Worm (Caenorhabditis elegans) whole organism, late embryonic: Measurements from ENCODE around the gene nekl-4.

Experiments used
- C38D4.7 ChIP-seq: fragments of 200-800 bp; sonication (Bioruptor generic); optimal IDR thresholded peaks from 2 replicates; lab custom pipeline; 2018; ENCODE audit warnings: mild to moderate bottlenecking, missing genetic modification characterization, moderate library complexity, missing compliant biosample characterization
- K02D7.2 ChIP-seq: sonication (generic microtip); optimal IDR thresholded peaks from 2 replicates; lab custom pipeline; 2017; ENCODE audit warnings: mild to moderate bottlenecking, missing genetic modification characterization, missing compliant biosample characterization
- K09A11.1 ChIP-seq: sonication (generic microtip); optimal IDR thresholded peaks from 2 replicates; lab custom pipeline; 2017; ENCODE audit warnings: antibody characterized with exemption, mild to moderate bottlenecking, missing genetic modification characterization, missing compliant biosample characterization; ENCODE audit not compliant: insufficient read depth
- T23F11.4 ChIP-seq: fragments of 200-800 bp; sonication (Bioruptor generic); optimal IDR thresholded peaks from 2 replicates; lab custom pipeline; 2018; ENCODE audit warnings: mild to moderate bottlenecking, missing genetic modification characterization, missing compliant biosample characterization
- Y22D7AL.16 ChIP-seq: sonication (generic microtip); optimal IDR thresholded peaks from 2 replicates; lab custom pipeline; 2016; ENCODE audit warnings: missing genetic modification characterization, missing compliant biosample characterization
- ahr-1 ChIP-seq: sonication (generic microtip); optimal IDR thresholded peaks from 2 replicates; lab custom pipeline; 2016; ENCODE audit warnings: missing genetic modification characterization, missing compliant biosample characterization
- ama-1 ChIP-seq: fragments of 150-350 bp; optimal IDR thresholded peaks from 2 replicates; lab custom pipeline; 2014
- ceh-18 ChIP-seq: sonication (generic microtip); optimal IDR thresholded peaks from 2 replicates; lab custom pipeline; 2016; ENCODE audit warnings: missing genetic modification characterization, missing compliant biosample characterization
- ceh-19 ChIP-seq: fragments of 200-800 bp; sonication (Bioruptor generic); optimal IDR thresholded peaks from 2 replicates; lab custom pipeline; 2018; ENCODE audit warnings: mild to moderate bottlenecking, missing genetic modification characterization, missing compliant biosample characterization
- ceh-2 ChIP-seq: sonication (generic microtip); optimal IDR thresholded peaks from 2 replicates; lab custom pipeline; 2016; ENCODE audit warnings: missing genotype, missing genetic modification characterization, missing compliant biosample characterization
- ceh-24 ChIP-seq: sonication (generic microtip); optimal IDR thresholded peaks from 2 replicates; lab custom pipeline; 2016; ENCODE audit warnings: mild to moderate bottlenecking, missing genetic modification characterization, missing compliant biosample characterization
- ceh-34 ChIP-seq: sonication (generic microtip); optimal IDR thresholded peaks from 2 replicates; lab custom pipeline; 2016; ENCODE audit warnings: mild to moderate bottlenecking, missing genetic modification characterization, missing compliant biosample characterization
- ceh-6 ChIP-seq: fragments of 200-800 bp; sonication (Bioruptor generic); optimal IDR thresholded peaks from 2 replicates; lab custom pipeline; 2018; ENCODE audit warnings: mild to moderate bottlenecking, missing genetic modification characterization, missing compliant biosample characterization
- ceh-9 ChIP-seq: sonication (generic microtip); optimal IDR thresholded peaks from 2 replicates; lab custom pipeline; 2016; ENCODE audit warnings: mild to moderate bottlenecking, missing genetic modification characterization, inconsistent platforms, missing compliant biosample characterization
- che-1 ChIP-seq: sonication (generic microtip); optimal IDR thresholded peaks from 2 replicates; lab custom pipeline; 2016; ENCODE audit warnings: mild to moderate bottlenecking, missing genetic modification characterization, missing compliant biosample characterization
- dmd-4 ChIP-seq: sonication (generic microtip); optimal IDR thresholded peaks from 2 replicates; lab custom pipeline; 2016; ENCODE audit warnings: borderline replicate concordance, missing genetic modification characterization, missing compliant biosample characterization
- elt-2 ChIP-seq: sonication (generic microtip); optimal IDR thresholded peaks from 2 replicates; lab custom pipeline; 2016; ENCODE audit warnings: missing genetic modification reagents, missing genetic modification characterization, missing compliant biosample characterization
- elt-4 ChIP-seq: sonication (generic microtip); optimal IDR thresholded peaks from 2 replicates; lab custom pipeline; 2016; ENCODE audit warnings: missing genetic modification characterization, missing compliant biosample characterization
- ets-4 ChIP-seq: sonication (generic microtip); optimal IDR thresholded peaks from 2 replicates; lab custom pipeline; 2016; ENCODE audit warnings: missing genetic modification characterization, missing compliant biosample characterization
- fkh-10 ChIP-seq: fragments of 150-350 bp; optimal IDR thresholded peaks from 2 replicates; lab custom pipeline; 2014; ENCODE audit warnings: missing biosample characterization, missing genetic modification reagents, missing genetic modification characterization
- gmeb-2 ChIP-seq: sonication (generic microtip); optimal IDR thresholded peaks from 2 replicates; lab custom pipeline; 2016; ENCODE audit warnings: missing genetic modification characterization, inconsistent platforms, missing compliant biosample characterization
- hlh-13 ChIP-seq: fragments of 200-800 bp; sonication (Bioruptor generic); optimal IDR thresholded peaks from 2 replicates; lab custom pipeline; 2018; ENCODE audit warnings: mild to moderate bottlenecking, missing genetic modification characterization, missing compliant biosample characterization
- hlh-15 ChIP-seq: sonication (generic microtip); optimal IDR thresholded peaks from 2 replicates; lab custom pipeline; 2016; ENCODE audit warnings: missing genetic modification characterization, missing compliant biosample characterization
- hlh-30 ChIP-seq: sonication (generic microtip); optimal IDR thresholded peaks from 2 replicates; lab custom pipeline; 2017; ENCODE audit warnings: antibody characterized with exemption, missing genetic modification characterization, missing compliant biosample characterization; ENCODE audit not compliant: insufficient read depth
- hlh-6 ChIP-seq: sonication (generic microtip); optimal IDR thresholded peaks from 2 replicates; lab custom pipeline; 2016; ENCODE audit warnings: missing genotype, missing genetic modification characterization, missing compliant biosample characterization
- madf-2 ChIP-seq: sonication (generic microtip); optimal IDR thresholded peaks from 2 replicates; lab custom pipeline; 2017; ENCODE audit warnings: missing genetic modification characterization, missing compliant biosample characterization
- mec-3 ChIP-seq: sonication (generic microtip); optimal IDR thresholded peaks from 2 replicates; lab custom pipeline; 2016; ENCODE audit warnings: borderline replicate concordance, missing genetic modification characterization, missing compliant biosample characterization
- nfya-1 ChIP-seq: sonication (generic microtip); optimal IDR thresholded peaks from 2 replicates; lab custom pipeline; 2017; ENCODE audit warnings: missing genetic modification characterization, mild to moderate bottlenecking, missing compliant biosample characterization, antibody characterized with exemption, moderate library complexity
- nhr-11 ChIP-seq: fragments of 150-350 bp; optimal IDR thresholded peaks from 2 replicates; lab custom pipeline; 2014; ENCODE audit warnings: missing biosample characterization, missing genetic modification characterization
- nhr-232 ChIP-seq: sonication (generic microtip); optimal IDR thresholded peaks from 2 replicates; lab custom pipeline; 2016; ENCODE audit warnings: missing genetic modification characterization, missing compliant biosample characterization
- npax-4 ChIP-seq: sonication (generic microtip); optimal IDR thresholded peaks from 2 replicates; lab custom pipeline; 2016; ENCODE audit warnings: missing genetic modification characterization, missing compliant biosample characterization
- odd-2 ChIP-seq: sonication (generic microtip); optimal IDR thresholded peaks from 2 replicates; lab custom pipeline; 2017; ENCODE audit warnings: antibody characterized with exemption, mild to moderate bottlenecking, missing genetic modification characterization, missing compliant biosample characterization
- pag-3 ChIP-seq: sonication (generic microtip); optimal IDR thresholded peaks from 2 replicates; lab custom pipeline; 2016; ENCODE audit warnings: missing compliant biosample characterization, missing genetic modification characterization, borderline replicate concordance
- pat-9 ChIP-seq: fragments of 200-800 bp; sonication (Bioruptor generic); optimal IDR thresholded peaks from 2 replicates; lab custom pipeline; 2018; ENCODE audit warnings: mild to moderate bottlenecking, missing genetic modification characterization, moderate library complexity, missing compliant biosample characterization
- pha-2 ChIP-seq: sonication (generic microtip); optimal IDR thresholded peaks from 2 replicates; lab custom pipeline; 2017; ENCODE audit warnings: mild to moderate bottlenecking, missing genetic modification characterization, missing compliant biosample characterization
- pha-4 ChIP-seq: fragments of 150-350 bp; optimal IDR thresholded peaks from 2 replicates; lab custom pipeline; 2018; ENCODE audit warnings: missing biosample characterization, missing genetic modification reagents, missing genetic modification characterization
- pqm-1 ChIP-seq: sonication (generic microtip); optimal IDR thresholded peaks from 2 replicates; lab custom pipeline; 2016; ENCODE audit warnings: missing genetic modification characterization, missing compliant biosample characterization
- pros-1 ChIP-seq: fragments of 150-350 bp; optimal IDR thresholded peaks from 2 replicates; lab custom pipeline; 2014; ENCODE audit warnings: missing biosample characterization, missing genetic modification reagents, missing genetic modification characterization
- ref-2 ChIP-seq: sonication (generic microtip); optimal IDR thresholded peaks from 2 replicates; lab custom pipeline; 2016; ENCODE audit warnings: missing genetic modification characterization, missing compliant biosample characterization
- sdc-2 ChIP-seq: sonication (generic microtip); optimal IDR thresholded peaks from 2 replicates; lab custom pipeline; 2016; ENCODE audit warnings: missing genotype, missing genetic modification characterization, missing compliant biosample characterization
- sox-2 ChIP-seq: fragments of 200-800 bp; sonication (Bioruptor generic); IDR thresholded peaks from 2 replicates; pipeline ENCODE4 v1.3.6; 2022; ENCODE audit warnings: missing genetic modification reagents, missing genetic modification characterization, missing compliant biosample characterization
- sox-4 ChIP-seq: sonication (generic microtip); optimal IDR thresholded peaks from 2 replicates; lab custom pipeline; 2017; ENCODE audit warnings: mild to moderate bottlenecking, missing genetic modification characterization, inconsistent platforms, missing compliant biosample characterization
- syd-9 ChIP-seq: sonication (generic microtip); optimal IDR thresholded peaks from 2 replicates; lab custom pipeline; 2016; ENCODE audit warnings: mild to moderate bottlenecking, missing genetic modification characterization, moderate library complexity, missing compliant biosample characterization
- tbx-7 ChIP-seq: sonication (generic microtip); optimal IDR thresholded peaks from 2 replicates; lab custom pipeline; 2016; ENCODE audit warnings: missing genotype, missing genetic modification characterization, missing compliant biosample characterization
- ttx-3 ChIP-seq: sonication (generic microtip); optimal IDR thresholded peaks from 2 replicates; lab custom pipeline; 2016; ENCODE audit warnings: missing genetic modification reagents, missing genetic modification characterization, missing compliant biosample characterization
- unc-3 ChIP-seq, 2 experiments: fragments of 200-800 bp in 1 of 2; sonication (Bioruptor generic) in 1 of 2; sonication (generic microtip) in 1 of 2; conservative IDR thresholded peaks in 1 of 2; optimal IDR thresholded peaks in 1 of 2; 2 replicates each; pipeline versions ENCODE4 v1.3.6 to Lab custom; 2016 to 2022; ENCODE audit warnings: missing compliant biosample characterization in 2 of 2, missing genetic modification characterization in 2 of 2, missing genetic modification reagents in 1 of 2
- unc-55 ChIP-seq: sonication (generic microtip); optimal IDR thresholded peaks from 2 replicates; lab custom pipeline; 2017; ENCODE audit warnings: missing biosample characterization, missing genetic modification reagents, missing genetic modification characterization
- unc-86 ChIP-seq: sonication (generic microtip); optimal IDR thresholded peaks from 2 replicates; lab custom pipeline; 2016; ENCODE audit warnings: missing genetic modification characterization, missing compliant biosample characterization
- ztf-16 ChIP-seq: sonication (generic microtip); optimal IDR thresholded peaks from 2 replicates; lab custom pipeline; 2017; ENCODE audit warnings: missing genetic modification characterization, missing compliant biosample characterization

The nekl-4 gene

DNA sequence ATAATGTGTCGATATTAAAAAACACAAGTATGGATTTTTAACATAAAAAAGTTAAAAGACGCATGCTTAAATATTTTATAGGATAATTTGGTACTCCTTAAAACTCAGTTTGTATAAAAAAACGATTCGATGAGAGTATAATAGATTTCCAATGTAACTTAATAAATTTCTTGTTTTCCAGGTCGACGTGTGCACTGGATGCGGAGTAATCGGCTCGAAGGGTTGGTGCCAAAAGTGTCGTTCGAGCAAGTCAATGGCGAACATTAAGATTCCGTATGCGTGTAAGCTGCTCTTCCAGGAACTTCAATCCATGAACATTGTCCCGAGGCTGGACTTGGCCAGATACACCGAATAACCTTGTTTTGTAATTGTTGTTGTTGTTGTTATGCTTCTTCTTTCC, 47.0 kb upstream of the nekl-4 start:
- TF ChIP-seq pat-9 (tag; lab: Kevin White, UChicago) (no peak), hlh-30 (tag; lab: Kevin White, UChicago) (no peak), hlh-13 (GFP tag; lab: Kevin White, UChicago) (no peak), ceh-9 (tag; lab: Kevin White, UChicago) (no peak), tbx-7 (tag; lab: Kevin White, UChicago) (no peak), sox-4 (no peak), npax-4 (tag; lab: Kevin White, UChicago) (no peak), Y22D7AL.16 (tag; lab: Kevin White, UChicago) (no peak), syd-9 (tag; lab: Kevin White, UChicago) (no peak), ceh-24 (tag; lab: Kevin White, UChicago) (no peak), ttx-3 (tag; lab: Kevin White, UChicago) (no peak), unc-55 (no peak), ceh-6 (GFP tag; lab: Kevin White, UChicago) (no peak), sdc-2 (tag; lab: Kevin White, UChicago) (no peak), pros-1 (tag; lab: Kevin White, UChicago) (no peak), ztf-16 (no peak), hlh-15 (no peak), pag-3 (tag; lab: Kevin White, UChicago) (no peak), madf-2 (tag; lab: Kevin White, UChicago) (no peak), ceh-34 (tag; lab: Kevin White, UChicago) (no peak)

DNA sequence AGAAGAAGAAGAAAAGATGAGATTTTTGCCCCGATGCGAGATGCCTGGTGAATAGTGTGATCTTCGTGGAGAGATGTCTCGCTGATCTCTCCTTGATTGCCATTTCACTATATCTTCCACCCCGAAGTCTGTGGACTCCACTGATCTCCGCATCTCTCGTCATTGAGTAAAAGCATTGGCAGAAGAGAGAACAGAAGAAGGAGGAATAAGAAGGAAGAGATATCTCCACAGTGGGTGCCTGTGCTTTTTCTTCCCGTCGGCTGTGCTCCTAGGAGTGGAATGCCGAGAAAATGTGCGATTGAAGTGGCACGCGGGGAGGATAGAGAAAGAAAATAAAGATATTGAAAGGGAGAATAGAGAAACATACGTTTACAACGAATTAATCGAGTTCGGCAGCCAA, 46.4 kb upstream of the nekl-4 start:
- TF ChIP-seq syd-9 (tag; lab: Kevin White, UChicago), result no peak
- TF ChIP-seq ceh-9 (tag; lab: Kevin White, UChicago), result no peak
- TF ChIP-seq hlh-6 (tag; lab: Kevin White, UChicago), result no peak
- TF ChIP-seq C38D4.7 (GFP tag; lab: Kevin White, UChicago), result no peak
- TF ChIP-seq ceh-19, result no peak
- TF ChIP-seq T23F11.4 (GFP tag; lab: Kevin White, UChicago), result no peak
- TF ChIP-seq sox-2 (GFP tag; lab: Robert Waterston, UW), result no peak
- no peak for TF ChIP-seq ztf-16
- no peak for TF ChIP-seq elt-4 (tag; lab: Kevin White, UChicago)
- TF ChIP-seq unc-86 (tag; lab: Kevin White, UChicago), result no peak
- no peak for TF ChIP-seq pqm-1 (tag; lab: Kevin White, UChicago)
- TF ChIP-seq fkh-10 (GFP tag; lab: Kevin White, UChicago), result no peak
- no peak for TF ChIP-seq sdc-2 (tag; lab: Kevin White, UChicago)
- TF ChIP-seq sox-4, result no peak
- TF ChIP-seq ceh-24 (tag; lab: Kevin White, UChicago), result no peak
- no peak for TF ChIP-seq mec-3 (tag; lab: Kevin White, UChicago)
- TF ChIP-seq nhr-232 (tag; lab: Kevin White, UChicago), result no peak
- TF ChIP-seq elt-2 (tag; lab: Kevin White, UChicago), result no peak
- no peak for TF ChIP-seq dmd-4 (tag; lab: Kevin White, UChicago)
- no peak for TF ChIP-seq ahr-1
- peak; percentile 86 for TF ChIP-seq ceh-18 (tag; lab: Kevin White, UChicago)
- TF ChIP-seq Y22D7AL.16 (tag; lab: Kevin White, UChicago), result no peak
- TF ChIP-seq K02D7.2 (tag; lab: Kevin White, UChicago), result no peak
- TF ChIP-seq ama-1, result no peak
- no peak for TF ChIP-seq ceh-2 (tag; lab: Kevin White, UChicago)
- TF ChIP-seq pros-1 (tag; lab: Kevin White, UChicago), result no peak
- no peak for TF ChIP-seq pha-2
- TF ChIP-seq pha-4 (tag; lab: Kevin White, UChicago), result no peak
- TF ChIP-seq gmeb-2 (tag; lab: Kevin White, UChicago), result no peak
- no peak for TF ChIP-seq ttx-3 (tag; lab: Kevin White, UChicago)
- TF ChIP-seq pat-9 (tag; lab: Kevin White, UChicago), result peak; percentile 25
- TF ChIP-seq ets-4 (tag; lab: Kevin White, UChicago), result no peak
- TF ChIP-seq hlh-15, result no peak
- TF ChIP-seq K09A11.1 (tag; lab: Kevin White, UChicago), result no peak
- no peak for TF ChIP-seq che-1 (tag; lab: Kevin White, UChicago)
- no peak for TF ChIP-seq unc-3 (GFP tag; conservative IDR thresholded peaks at IDR 0.05; lab: Robert Waterston, UW)
- no peak for TF ChIP-seq unc-3 (tag; optimal IDR thresholded peaks at IDR 0.05; lab: Kevin White, UChicago)
- peak; percentile 39 for TF ChIP-seq ref-2
- peak; percentile 62 for TF ChIP-seq nfya-1 (tag; lab: Kevin White, UChicago)
- TF ChIP-seq unc-55, result peak; percentile 42
- no peak for TF ChIP-seq nhr-11 (tag; lab: Kevin White, UChicago)
- TF ChIP-seq odd-2 (tag; lab: Kevin White, UChicago), result no peak
- no peak for TF ChIP-seq npax-4 (tag; lab: Kevin White, UChicago)
